Worm (Caenorhabditis elegans): ENCODE results near the gene wdr-20.

wdr-20 gene

DNA sequence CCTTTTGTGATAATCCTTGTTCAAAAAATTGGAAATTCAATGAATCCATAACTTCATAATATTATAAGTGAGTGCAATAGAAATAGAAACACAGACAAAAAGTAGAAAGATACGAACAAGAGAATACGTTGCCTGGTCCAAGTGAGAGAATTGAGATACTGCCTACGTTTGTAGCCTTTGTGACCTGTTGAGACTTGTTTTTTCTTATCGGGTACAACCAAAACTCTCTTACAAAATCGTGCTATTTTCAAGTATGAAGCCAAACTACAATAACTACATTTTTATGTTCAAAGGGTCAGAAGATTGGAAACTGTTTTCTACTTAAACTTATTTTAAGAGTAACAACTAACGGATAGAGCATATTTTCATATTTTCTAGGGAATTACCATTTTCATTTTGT is 52.3 kb downstream of the wdr-20 start, which contains the start of gene nhr-205:
TSS of gene nhr-205 (minus strand) at position 141 of the 400 bp plus-strand sequence.
- TF ChIP-seq W03F9.2 (tag; optimal IDR thresholded peaks at IDR 0.05) (no peak), him-1 (tag; optimal IDR thresholded peaks at IDR 0.05) (no peak), dao-5 (tag; optimal IDR thresholded peaks at IDR 0.05) (no peak)

ce11 chrV:10080905-10081304 is 53.1 kb downstream of the wdr-20 start:
- TF ChIP-seq dao-5 (tag; optimal IDR thresholded peaks at IDR 0.05) (no peak), W03F9.2 (tag; optimal IDR thresholded peaks at IDR 0.05) (no peak), him-1 (tag; optimal IDR thresholded peaks at IDR 0.05) (no peak)

Data from whole organism, L4/young adult.